Fruit fly (Drosophila melanogaster) whole organism: ENCODE measurements around the gene CG9289.

Experiments
- CG8478 ChIP-seq: fragments of >200 bp; optimal IDR thresholded peaks from 2 replicates; lab custom pipeline; 2018; ENCODE audit warnings: inconsistent platforms
- Dll ChIP-seq: fragments of >200 bp; optimal IDR thresholded peaks from 2 replicates; lab custom pipeline; 2017
- EcR ChIP-seq, 2 experiments: fragments of >200 bp; optimal IDR thresholded peaks; 2 replicates each; lab custom pipeline; 2017; ENCODE audit warnings: missing biosample characterization in 2 of 2, missing genetic modification characterization in 2 of 2, missing genetic modification reagents in 2 of 2
- pan ChIP-seq: fragments of >200 bp; optimal IDR thresholded peaks from 2 replicates; lab custom pipeline; 2017
- psq ChIP-seq: fragments of >200 bp; optimal IDR thresholded peaks from 2 replicates; lab custom pipeline; 2017
- usp ChIP-seq: fragments of >200 bp; optimal IDR thresholded peaks from 2 replicates; lab custom pipeline; 2017; ENCODE audit warnings: missing biosample characterization, missing genetic modification characterization, mixed read lengths

Gene CG9289

dm6 chr2L:8684276-8684675, at the start of gene CG9289:
Gene CG9289 (minus strand): TSS chr2L:8684376.
- TF ChIP-seq EcR (GFP tag; optimal IDR thresholded peaks at IDR 0.05; lab: Kevin White, UChicago) = no peak
- no peak for TF ChIP-seq psq
- TF ChIP-seq usp = no peak
- TF ChIP-seq CG8478 (lab: Kevin White, UChicago) = no peak
- no peak for TF ChIP-seq Dll (lab: Kevin White, UChicago)
- TF ChIP-seq pan (lab: Kevin White, UChicago) = no peak

dm6 chr2L:8732702-8733101, 48.5 kb upstream of the CG9289 start:
- no peak for TF ChIP-seq CG8478 (lab: Kevin White, UChicago)
- TF ChIP-seq EcR (GFP tag; optimal IDR thresholded peaks at IDR 0.05; lab: Kevin White, UChicago) = no peak
- no peak for TF ChIP-seq Dll (lab: Kevin White, UChicago)
- TF ChIP-seq usp = no peak
- no peak for TF ChIP-seq pan (lab: Kevin White, UChicago)
- TF ChIP-seq psq = no peak

DNA sequence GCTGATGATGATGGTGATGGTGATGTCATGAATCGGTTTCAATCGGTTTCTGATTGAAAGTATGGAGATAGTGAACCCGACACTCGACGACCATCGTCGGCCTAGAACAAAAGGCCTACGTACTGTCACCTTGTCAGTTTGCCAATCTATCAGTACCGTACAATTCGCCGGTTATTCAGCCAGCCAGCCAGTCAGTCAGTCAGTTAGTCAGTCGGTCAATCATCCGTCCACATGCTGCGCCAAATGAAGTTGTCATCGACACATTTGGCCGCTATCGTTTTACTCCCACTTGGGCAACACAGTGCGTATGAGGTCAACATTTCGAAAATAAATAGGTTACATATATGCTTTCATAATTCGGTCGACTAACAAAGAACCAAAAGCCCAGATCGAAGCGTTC, 36.9 kb upstream of the CG9289 start:
- no peak for TF ChIP-seq usp
- TF ChIP-seq CG8478 (lab: Kevin White, UChicago) = no peak
- no peak for TF ChIP-seq psq
- TF ChIP-seq EcR (GFP tag; optimal IDR thresholded peaks at IDR 0.05; lab: Kevin White, UChicago) = no peak
- no peak for TF ChIP-seq Dll (lab: Kevin White, UChicago)
- no peak for TF ChIP-seq pan (lab: Kevin White, UChicago)

- TF ChIP-seq pan (lab: Kevin White, UChicago) (no peak), Dll (lab: Kevin White, UChicago) (no peak), CG8478 (lab: Kevin White, UChicago) (no peak), psq (no peak), usp (no peak), EcR (GFP tag; optimal IDR thresholded peaks at IDR 0.05; lab: Kevin White, UChicago) (no peak)
Measured at dm6 chr2L:8719757-8720156, 35.6 kb upstream of the CG9289 start.

DNA sequence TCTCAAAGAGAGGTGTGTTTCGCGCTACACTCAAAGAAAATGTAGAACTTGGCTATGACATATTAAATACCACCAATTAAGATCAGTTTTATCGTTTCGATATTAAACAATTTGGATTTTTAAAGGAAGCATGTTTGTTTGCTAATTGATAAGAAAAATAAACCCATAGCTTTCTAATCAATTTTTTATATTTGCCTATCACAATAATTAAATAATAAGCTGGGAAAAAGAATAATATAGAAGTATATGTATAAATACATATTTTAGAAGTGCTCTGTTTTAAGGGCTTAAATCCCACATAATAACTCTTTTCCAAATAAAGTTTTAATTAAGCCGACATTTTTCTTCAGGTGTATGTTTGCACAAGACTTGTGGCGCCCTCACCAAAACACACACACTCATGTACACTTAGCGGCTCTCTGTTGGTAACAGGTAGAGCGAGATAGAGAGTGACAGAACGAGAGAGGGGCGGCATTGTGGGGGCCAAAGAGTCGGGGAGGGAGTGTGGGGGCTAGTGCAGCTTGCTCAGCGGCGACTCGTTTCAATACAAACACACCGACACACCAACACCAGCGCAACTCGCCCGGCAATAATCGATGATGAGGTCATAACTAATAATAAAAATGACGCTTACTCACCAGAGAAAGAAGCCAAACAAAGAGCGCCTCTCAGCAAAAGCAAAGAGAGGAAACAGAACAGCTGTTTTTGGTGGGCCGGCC, 33.6 kb upstream of the CG9289 start:
- TF ChIP-seq usp (no peak), EcR (GFP tag; optimal IDR thresholded peaks at IDR 0.05; lab: Kevin White, UChicago) (peak in 1 of 2 experiments; percentile 12)

DNA sequence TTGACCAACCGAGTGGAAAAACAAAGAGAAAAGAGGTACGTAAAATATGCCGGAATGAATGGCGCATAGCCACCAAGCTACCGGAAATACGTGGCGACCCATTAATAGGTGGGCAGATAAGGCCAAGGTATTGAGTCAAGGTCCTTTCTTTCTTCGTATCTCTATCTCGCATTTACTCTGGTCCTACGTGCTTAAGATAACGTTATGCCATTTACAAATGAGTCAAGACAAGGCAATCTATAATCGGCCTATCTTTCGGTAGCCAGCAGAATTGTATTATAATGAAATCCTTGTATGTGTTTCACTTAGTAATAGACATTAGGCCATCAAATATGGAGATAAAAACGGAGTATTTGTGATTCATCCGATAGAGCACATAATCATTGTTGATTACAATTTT, 32.2 kb upstream of the CG9289 start:
- TF ChIP-seq Dll (lab: Kevin White, UChicago) (no peak), usp (no peak), psq (no peak), pan (lab: Kevin White, UChicago) (no peak), CG8478 (lab: Kevin White, UChicago) (no peak), EcR (GFP tag; optimal IDR thresholded peaks at IDR 0.05; lab: Kevin White, UChicago) (no peak)

- no peak for TF ChIP-seq CG8478 (lab: Kevin White, UChicago)
- TF ChIP-seq psq = no peak
- TF ChIP-seq Dll (lab: Kevin White, UChicago) = no peak
- TF ChIP-seq EcR (GFP tag; optimal IDR thresholded peaks at IDR 0.05; lab: Kevin White, UChicago) = no peak
- no peak for TF ChIP-seq usp
- no peak for TF ChIP-seq pan (lab: Kevin White, UChicago)
Measured at dm6 chr2L:8715454-8715853, 31.3 kb upstream of the CG9289 start.

dm6 chr2L:8714513-8714912, 30.3 kb upstream of the CG9289 start:
- no peak for TF ChIP-seq pan (lab: Kevin White, UChicago)
- TF ChIP-seq usp = no peak
- TF ChIP-seq EcR (GFP tag; optimal IDR thresholded peaks at IDR 0.05; lab: Kevin White, UChicago) = no peak
- TF ChIP-seq Dll (lab: Kevin White, UChicago) = no peak
- TF ChIP-seq CG8478 (lab: Kevin White, UChicago) = no peak
- TF ChIP-seq psq = no peak

- TF ChIP-seq CG8478 (lab: Kevin White, UChicago) (no peak), usp (no peak), pan (lab: Kevin White, UChicago) (no peak), psq (no peak), Dll (lab: Kevin White, UChicago) (no peak), EcR (GFP tag; optimal IDR thresholded peaks at IDR 0.05; lab: Kevin White, UChicago) (no peak)
Measured at dm6 chr2L:8709413-8709812, 25.2 kb upstream of the CG9289 start, which contains the start of gene Hnf4. Gene Hnf4 (minus strand): TSS chr2L:8709611.

dm6 chr2L:8709078-8709399, 24.9 kb upstream of the CG9289 start:
- TF ChIP-seq Dll (lab: Kevin White, UChicago) (no peak), EcR (GFP tag; optimal IDR thresholded peaks at IDR 0.05; lab: Kevin White, UChicago) (peak; percentile 59 to 86), psq (no peak), pan (lab: Kevin White, UChicago) (no peak)

dm6 chr2L:8708399-8709077, 24.4 kb upstream of the CG9289 start:
- TF ChIP-seq psq = no peak
- TF ChIP-seq usp = no peak
- no peak for TF ChIP-seq EcR (GFP tag; optimal IDR thresholded peaks at IDR 0.05; lab: Kevin White, UChicago)
- TF ChIP-seq CG8478 (lab: Kevin White, UChicago) = no peak
- no peak for TF ChIP-seq Dll (lab: Kevin White, UChicago)
- TF ChIP-seq pan (lab: Kevin White, UChicago) = no peak

dm6 chr2L:8707522-8707921, 23.3 kb upstream of the CG9289 start:
- TF ChIP-seq psq = no peak
- no peak for TF ChIP-seq Dll (lab: Kevin White, UChicago)
- TF ChIP-seq EcR (GFP tag; optimal IDR thresholded peaks at IDR 0.05; lab: Kevin White, UChicago) = no peak
- TF ChIP-seq pan (lab: Kevin White, UChicago) = no peak
